Fruit fly (Drosophila melanogaster): ENCODE data around the gene CG44325.
A peak's percentile ranks its signal among the peaks of the same experiment; 100 is the strongest.

Gene CG44325

DNA sequence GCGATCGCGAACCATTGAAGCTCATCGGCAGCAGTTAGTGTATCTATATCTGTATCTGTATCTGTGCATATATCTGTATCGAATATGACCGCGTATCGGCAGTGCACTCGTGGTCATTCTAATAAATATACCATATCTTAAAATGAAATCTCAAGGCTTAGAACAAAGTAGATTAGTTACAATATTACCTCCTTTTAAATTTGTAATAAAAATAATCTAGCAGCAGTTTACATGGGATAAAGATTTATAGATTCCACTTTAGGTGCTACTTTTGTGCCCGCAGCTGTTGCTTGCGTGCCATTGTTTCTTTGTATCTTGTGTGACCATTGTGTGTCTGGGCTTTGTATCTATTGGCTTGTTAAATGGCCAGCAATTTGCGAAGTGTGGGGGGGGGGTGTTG, 18.2 kb downstream of the CG44325 start (continued):
- peak; percentile 64; the same call in 1 of the 2 replicates for TF ChIP-seq Oaz (GFP tag; IDR thresholded peaks at IDR 0.05)
- TF ChIP-seq tgo (GFP tag; IDR thresholded peaks at IDR 0.05), result peak; percentile 76
- TF ChIP-seq D19A (tag; optimal IDR thresholded peaks at IDR 0.05), result peak; percentile 72
- peak; percentile 90 for TF ChIP-seq CG1603 (tag; optimal IDR thresholded peaks at IDR 0.05)
- TF ChIP-seq pum (GFP tag; optimal IDR thresholded peaks at IDR 0.05), result peak; percentile 21
- no peak for TF ChIP-seq D (optimal IDR thresholded peaks at IDR 0.05)
- peak; percentile 68 for TF ChIP-seq D (GFP tag; optimal IDR thresholded peaks at IDR 0.05)
- TF ChIP-seq nerfin-2 (GFP tag; IDR thresholded peaks at IDR 0.05; ENCODE audit: partially characterized antibody), result no peak
- peak; percentile 87 for TF ChIP-seq ci (GFP tag; IDR thresholded peaks at IDR 0.05)
- peak; percentile 60; the same call in 1 of the 2 replicates for TF ChIP-seq Xrp1 (GFP tag; IDR thresholded peaks at IDR 0.05)
- TF ChIP-seq CG18764 (GFP tag; optimal IDR thresholded peaks at IDR 0.05), result peak; percentile 9
- TF ChIP-seq Meics (GFP tag; optimal IDR thresholded peaks at IDR 0.05), result peak; percentile 78
- peak; percentile 22 for TF ChIP-seq gcm2 (GFP tag; optimal IDR thresholded peaks at IDR 0.05)
- peak; percentile 31; the same call in 1 of the 2 replicates for TF ChIP-seq peb (GFP tag; IDR thresholded peaks at IDR 0.05)
- TF ChIP-seq Nf-YB (GFP tag; optimal IDR thresholded peaks at IDR 0.05), result peak; percentile 56
- peak; percentile 13 for TF ChIP-seq CG4617 (GFP tag; optimal IDR thresholded peaks at IDR 0.05; ENCODE audit: borderline replicate concordance)
- TF ChIP-seq sima (GFP tag; optimal IDR thresholded peaks at IDR 0.05), result no peak
- peak; percentile 41 for TF ChIP-seq mam (GFP tag; optimal IDR thresholded peaks at IDR 0.05)
- no peak for TF ChIP-seq CG17612 (GFP tag; IDR thresholded peaks at IDR 0.05)
- TF ChIP-seq wor (GFP tag; IDR thresholded peaks at IDR 0.05), result peak; percentile 62
- TF ChIP-seq Dref (GFP tag; IDR thresholded peaks at IDR 0.05), result no peak
- TF ChIP-seq Sox100B (GFP tag; optimal IDR thresholded peaks at IDR 0.05), result peak; percentile 70
- TF ChIP-seq stc (GFP tag; IDR thresholded peaks at IDR 0.05), result 0 out of 2 replicates have a peak, but pooled peaks have one; percentile 39
- peak; percentile 59 for TF ChIP-seq nerfin-1 (tag; optimal IDR thresholded peaks at IDR 0.05)
- no peak for TF ChIP-seq CG6175 (GFP tag; IDR thresholded peaks at IDR 0.05)
- peak; percentile 14 for TF ChIP-seq Chrac-16 (GFP tag; optimal IDR thresholded peaks at IDR 0.05)
- peak; percentile 86 for TF ChIP-seq PHDP (tag; optimal IDR thresholded peaks at IDR 0.05)
- TF ChIP-seq CG6813 (GFP tag; optimal IDR thresholded peaks at IDR 0.05), result peak; percentile 61
- TF ChIP-seq CG9876 (GFP tag; optimal IDR thresholded peaks at IDR 0.05), result no peak
- no peak for TF ChIP-seq pfk (GFP tag; optimal IDR thresholded peaks at IDR 0.05)
- peak; percentile 40 for TF ChIP-seq jing (GFP tag; optimal IDR thresholded peaks at IDR 0.05)
- peak; percentile 68 for TF ChIP-seq CG10209 (GFP tag; optimal IDR thresholded peaks at IDR 0.05)
- TF ChIP-seq CG11723 (GFP tag; optimal IDR thresholded peaks at IDR 0.05), result peak; percentile 42
- peak; percentile 12 for TF ChIP-seq NC2β (GFP tag; optimal IDR thresholded peaks at IDR 0.05)
- peak; percentile 70; the same call in 1 of the 2 replicates for TF ChIP-seq Atf6 (GFP tag; IDR thresholded peaks at IDR 0.05)
- TF ChIP-seq Antp (GFP tag; optimal IDR thresholded peaks at IDR 0.05), result peak; percentile 1
- TF ChIP-seq Gug (GFP tag; IDR thresholded peaks at IDR 0.05), result no peak
- TF ChIP-seq CG42726 (GFP tag; IDR thresholded peaks at IDR 0.05; ENCODE audit: partially characterized antibody), result no peak
- TF ChIP-seq CG43689 (GFP tag; IDR thresholded peaks at IDR 0.05), result peak; percentile 54
- no peak for TF ChIP-seq CG2199 (GFP tag; IDR thresholded peaks at IDR 0.05)
- no peak for TF ChIP-seq CG11085 (GFP tag; IDR thresholded peaks at IDR 0.05)
- TF ChIP-seq zfh2 (GFP tag; optimal IDR thresholded peaks at IDR 0.05), result peak; percentile 27
- peak; percentile 23 for TF ChIP-seq Myb (GFP tag; optimal IDR thresholded peaks at IDR 0.05)
- peak; percentile 49; the same call in 1 of the 2 replicates for TF ChIP-seq CG32532 (GFP tag; IDR thresholded peaks at IDR 0.05)
- peak; percentile 80 for TF ChIP-seq CG13296 (GFP tag; optimal IDR thresholded peaks at IDR 0.05)
- no peak for TF ChIP-seq D19B (GFP tag; optimal IDR thresholded peaks at IDR 0.05)
- peak; percentile 50; the same call in 1 of the 2 replicates for TF ChIP-seq CG10959 (GFP tag; IDR thresholded peaks at IDR 0.05)
- TF ChIP-seq CG7786 (GFP tag; optimal IDR thresholded peaks at IDR 0.05), result peak; percentile 23
- TF ChIP-seq HLH4C (GFP tag; IDR thresholded peaks at IDR 0.05; ENCODE audit: partially characterized antibody), result no peak
- TF ChIP-seq CkIIα-i1 (GFP tag; IDR thresholded peaks at IDR 0.05), result 0 out of 2 replicates have a peak, but pooled peaks have one; percentile 20
- peak; percentile 85 for TF ChIP-seq Oli (tag; optimal IDR thresholded peaks at IDR 0.05)

Data from whole organism, embryonic.